Fruit fly (Drosophila melanogaster) whole organism, embryonic: ENCODE measurements around the gene CG6927.

ENCODE experiments used
- Ada2b ChIP-seq: fragments of 200-800 bp; sonication (Bioruptor generic); IDR thresholded peaks from 2 replicates; pipeline ENCODE4 v1.3.6; 2022; ENCODE audit warnings: missing biosample characterization, missing genetic modification characterization
- CG11456 ChIP-seq: fragments of 200-800 bp; sonication (Bioruptor generic); IDR thresholded peaks from 3 replicates; pipeline ENCODE4 v1.3.6; 2022; ENCODE audit warnings: missing biosample characterization, missing genetic modification characterization
- CG14014 ChIP-seq: fragments of 200-800 bp; sonication (Bioruptor generic); IDR thresholded peaks from 2 replicates; pipeline ENCODE4 v1.3.6; 2022; ENCODE audit warnings: missing biosample characterization, missing genetic modification characterization
- CG14965 ChIP-seq: fragments of 200-800 bp; sonication (Bioruptor generic); optimal IDR thresholded peaks from 2 replicates; lab custom pipeline; 2016; ENCODE audit warnings: missing biosample characterization, missing genetic modification characterization, borderline replicate concordance
- CG15073 ChIP-seq: fragments of 200-800 bp; sonication (Bioruptor generic); optimal IDR thresholded peaks from 2 replicates; lab custom pipeline; 2016; ENCODE audit warnings: missing biosample characterization, missing genetic modification characterization
- CG15514 ChIP-seq: fragments of 200-800 bp; sonication (Bioruptor generic); optimal IDR thresholded peaks from 3 replicates; lab custom pipeline; 2017; ENCODE audit warnings: missing biosample characterization, missing genetic modification characterization, mild to moderate bottlenecking, moderate library complexity, missing genetic modification reagents
- CG16779 ChIP-seq: fragments of 200-800 bp; sonication (Bioruptor generic); IDR thresholded peaks from 2 replicates; pipeline ENCODE4 v1.3.6; 2022; ENCODE audit warnings: missing biosample characterization, missing genetic modification characterization
- CG18476 ChIP-seq: fragments of 200-800 bp; sonication (Bioruptor generic); optimal IDR thresholded peaks from 2 replicates; lab custom pipeline; 2016; ENCODE audit warnings: missing biosample characterization, mild to moderate bottlenecking, missing genetic modification characterization
- CG2712 ChIP-seq: fragments of 200-800 bp; optimal IDR thresholded peaks from 3 replicates; lab custom pipeline; 2019; ENCODE audit warnings: missing biosample characterization, mild to moderate bottlenecking, missing genetic modification characterization, moderate library complexity
- CG31224 ChIP-seq: fragments of 200-800 bp; sonication (Bioruptor generic); IDR thresholded peaks from 2 replicates; pipeline ENCODE4 v1.3.6; 2022; ENCODE audit warnings: missing biosample characterization, missing genetic modification characterization
- CG32767 ChIP-seq: fragments of 200-800 bp; sonication (Bioruptor generic); IDR thresholded peaks from 2 replicates; pipeline ENCODE4 v1.3.6; 2022; ENCODE audit warnings: missing biosample characterization, missing genetic modification characterization
- CG33213 ChIP-seq: fragments of 200-800 bp; sonication (Bioruptor generic); optimal IDR thresholded peaks from 3 replicates; lab custom pipeline; 2016; ENCODE audit warnings: missing biosample characterization, missing genetic modification characterization
- CG33557 ChIP-seq: fragments of 200-800 bp; sonication (Bioruptor generic); optimal IDR thresholded peaks from 2 replicates; lab custom pipeline; 2019; ENCODE audit warnings: missing biosample characterization, mild to moderate bottlenecking, missing genetic modification characterization, moderate library complexity
- CG3726 ChIP-seq: fragments of 200-800 bp; sonication (Bioruptor generic); IDR thresholded peaks from 3 replicates; pipeline ENCODE4, ENCODE4 v1.3.6; 2022; ENCODE audit warnings: missing biosample characterization, missing genetic modification characterization
- CG3847 ChIP-seq: fragments of 200-800 bp; sonication (Bioruptor generic); IDR thresholded peaks from 2 replicates; pipeline ENCODE4 v1.3.6; 2022; ENCODE audit warnings: missing biosample characterization, missing genetic modification characterization
- CG4424 ChIP-seq: fragments of 200-800 bp; sonication (Bioruptor generic); optimal IDR thresholded peaks from 3 replicates; lab custom pipeline; 2016; ENCODE audit warnings: missing biosample characterization, missing genetic modification characterization
- CG4820 ChIP-seq: fragments of 200-800 bp; sonication (Bioruptor generic); optimal IDR thresholded peaks from 3 replicates; lab custom pipeline; 2016; ENCODE audit warnings: missing biosample characterization, missing genetic modification characterization
- CG5180 ChIP-seq: fragments of 200-800 bp; sonication (Bioruptor generic); optimal IDR thresholded peaks from 3 replicates; lab custom pipeline; 2017; ENCODE audit warnings: missing biosample characterization, missing genetic modification characterization, mild to moderate bottlenecking, moderate library complexity, missing genetic modification reagents
- CG6272 ChIP-seq: fragments of 200-800 bp; sonication (Bioruptor generic); IDR thresholded peaks from 2 replicates; pipeline ENCODE4 v1.3.6; 2022; ENCODE audit warnings: missing biosample characterization, missing genetic modification characterization
- CG6765 ChIP-seq: fragments of 200-800 bp; sonication (Bioruptor generic); optimal IDR thresholded peaks from 3 replicates; lab custom pipeline; 2017; ENCODE audit warnings: missing biosample characterization, mild to moderate bottlenecking, missing genetic modification characterization
- CG7556 ChIP-seq: fragments of 200-800 bp; sonication (Bioruptor generic); optimal IDR thresholded peaks from 2 replicates; lab custom pipeline; 2017; ENCODE audit warnings: missing biosample characterization, mild to moderate bottlenecking, missing genetic modification characterization
- CG8281 ChIP-seq: fragments of 200-800 bp; sonication (Bioruptor generic); optimal IDR thresholded peaks from 2 replicates; lab custom pipeline; 2018; ENCODE audit warnings: missing biosample characterization, mild to moderate bottlenecking, missing genetic modification characterization, moderate library complexity
- CG9215 ChIP-seq: fragments of 200-800 bp; sonication (Bioruptor generic); IDR thresholded peaks from 2 replicates; pipeline ENCODE4 v1.3.6; 2022; ENCODE audit warnings: missing biosample characterization, missing genetic modification characterization
- CG9817 ChIP-seq: fragments of 200-800 bp; sonication (Bioruptor generic); optimal IDR thresholded peaks from 2 replicates; lab custom pipeline; 2018; ENCODE audit warnings: missing biosample characterization, mild to moderate bottlenecking, missing genetic modification characterization, moderate library complexity
- CTCF ChIP-seq: fragments of 200-800 bp; sonication (Bioruptor generic); optimal IDR thresholded peaks from 2 replicates; lab custom pipeline; 2017; ENCODE audit warnings: missing biosample characterization, mild to moderate bottlenecking, missing genetic modification characterization, moderate library complexity
- Dll ChIP-seq: fragments of 200-800 bp; sonication (Bioruptor generic); IDR thresholded peaks from 4 replicates; pipeline ENCODE4 v1.3.6; 2022; ENCODE audit warnings: missing biosample characterization, missing genetic modification characterization; ENCODE audit not compliant: partially characterized antibody
- Drgx ChIP-seq: fragments of 200-800 bp; sonication (Bioruptor generic); IDR thresholded peaks from 2 replicates; pipeline ENCODE4 v1.3.6; 2022; ENCODE audit warnings: missing biosample characterization, missing genetic modification characterization
- HLH54F ChIP-seq: fragments of 200-800 bp; sonication (Bioruptor generic); optimal IDR thresholded peaks from 3 replicates; lab custom pipeline; 2016; ENCODE audit warnings: missing biosample characterization, missing genetic modification characterization
- Hr51 ChIP-seq, 2 experiments: fragments of 200-800 bp; sonication (Bioruptor generic); optimal IDR thresholded peaks; 2 replicates in 1 of 2; 3 replicates in 1 of 2; lab custom pipeline; 2016 to 2018; ENCODE audit warnings: missing biosample characterization in 2 of 2, missing genetic modification characterization in 2 of 2, mild to moderate bottlenecking in 1 of 2, moderate library complexity in 1 of 2
- Lim3 ChIP-seq: fragments of 200-800 bp; sonication (Bioruptor generic); IDR thresholded peaks from 2 replicates; pipeline ENCODE4 v1.3.6; 2022; ENCODE audit warnings: missing biosample characterization, missing genetic modification characterization
- MTF-1 ChIP-seq: fragments of 200-800 bp; sonication (Bioruptor generic); optimal IDR thresholded peaks from 2 replicates; lab custom pipeline; 2018; ENCODE audit warnings: missing biosample characterization, mild to moderate bottlenecking, missing genetic modification characterization, borderline replicate concordance
- Mad ChIP-seq: fragments of 200-800 bp; sonication (Bioruptor generic); optimal IDR thresholded peaks from 2 replicates; lab custom pipeline; 2016; ENCODE audit warnings: missing biosample characterization, missing genetic modification characterization
- PHDP ChIP-seq: fragments of 200-800 bp; sonication (Bioruptor generic); optimal IDR thresholded peaks from 3 replicates; lab custom pipeline; 2018; ENCODE audit warnings: missing biosample characterization, mild to moderate bottlenecking, missing genetic modification characterization, moderate library complexity
- Ptx1 ChIP-seq: fragments of 200-800 bp; sonication (Bioruptor generic); IDR thresholded peaks from 2 replicates; pipeline ENCODE4 v1.3.6; 2022; ENCODE audit warnings: missing biosample characterization, missing genetic modification characterization
- Ravus ChIP-seq: fragments of 200-800 bp; sonication (Bioruptor generic); IDR thresholded peaks from 2 replicates; pipeline ENCODE4 v1.3.6; 2022; ENCODE audit warnings: missing biosample characterization, missing genetic modification characterization
- bcd ChIP-seq: fragments of 200-800 bp; sonication (Bioruptor generic); optimal IDR thresholded peaks from 2 replicates; lab custom pipeline; 2017; ENCODE audit warnings: missing biosample characterization, mild to moderate bottlenecking, missing genetic modification characterization
- cas ChIP-seq: fragments of 200-800 bp; sonication (Bioruptor generic); IDR thresholded peaks from 2 replicates; pipeline ENCODE4 v1.3.6; 2022; ENCODE audit warnings: missing biosample characterization, missing genetic modification characterization
- dan ChIP-seq: fragments of 200-800 bp; sonication (Bioruptor generic); IDR thresholded peaks from 2 replicates; pipeline ENCODE4 v1.3.6; 2022; ENCODE audit warnings: missing biosample characterization, missing genetic modification characterization
- fd96Cb ChIP-seq: fragments of 200-800 bp; sonication (Bioruptor generic); optimal IDR thresholded peaks from 2 replicates; lab custom pipeline; 2018; ENCODE audit warnings: missing biosample characterization, mild to moderate bottlenecking, missing genetic modification characterization, moderate library complexity
- gce ChIP-seq: fragments of 200-800 bp; sonication (Bioruptor generic); IDR thresholded peaks from 3 replicates; pipeline ENCODE4 v1.3.6; 2022; ENCODE audit warnings: missing biosample characterization, missing genetic modification characterization
- jing ChIP-seq: fragments of 200-800 bp; sonication (Bioruptor generic); optimal IDR thresholded peaks from 2 replicates; lab custom pipeline; 2018; ENCODE audit warnings: missing biosample characterization, mild to moderate bottlenecking, missing genetic modification characterization
- lab ChIP-seq: fragments of 200-800 bp; sonication (Bioruptor generic); optimal IDR thresholded peaks from 3 replicates; lab custom pipeline; 2017; ENCODE audit warnings: missing biosample characterization, missing genetic modification characterization, mild to moderate bottlenecking, moderate library complexity, missing genetic modification reagents
- lov ChIP-seq, 2 experiments: fragments of 200-800 bp in 1 of 2; fragments of >200 bp in 1 of 2; sonication (Bioruptor generic) in 1 of 2; IDR thresholded peaks in 1 of 2; optimal IDR thresholded peaks in 1 of 2; 2 replicates in 1 of 2; 3 replicates in 1 of 2; pipeline versions ENCODE4 v1.3.6 to Lab custom; 2017 to 2022; ENCODE audit warnings: missing biosample characterization in 1 of 2, missing genetic modification characterization in 1 of 2
- mld ChIP-seq: fragments of 200-800 bp; sonication (Bioruptor generic); IDR thresholded peaks from 3 replicates; pipeline ENCODE4 v1.3.6; 2022; ENCODE audit warnings: missing biosample characterization, missing genetic modification characterization; ENCODE audit not compliant: partially characterized antibody
- onecut ChIP-seq: fragments of 200-800 bp; sonication (Bioruptor generic); IDR thresholded peaks from 2 replicates; pipeline ENCODE4 v1.3.6; 2022; ENCODE audit warnings: missing biosample characterization, missing genetic modification characterization
- ranshi ChIP-seq: fragments of 200-800 bp; sonication (Bioruptor generic); IDR thresholded peaks from 2 replicates; pipeline ENCODE4 v1.3.6; 2022; ENCODE audit warnings: missing biosample characterization, missing genetic modification characterization
- tap ChIP-seq: fragments of 200-800 bp; optimal IDR thresholded peaks from 3 replicates; lab custom pipeline; 2019; ENCODE audit warnings: missing biosample characterization, mild to moderate bottlenecking, missing genetic modification characterization, moderate library complexity
- tgo ChIP-seq: fragments of 200-800 bp; sonication (Bioruptor generic); IDR thresholded peaks from 3 replicates; pipeline ENCODE4 v1.3.6; 2022; ENCODE audit warnings: missing biosample characterization, missing genetic modification characterization
- trh ChIP-seq: fragments of 200-800 bp; sonication (Bioruptor generic); optimal IDR thresholded peaks from 2 replicates; lab custom pipeline; 2016; ENCODE audit warnings: missing biosample characterization, missing genetic modification characterization
- z ChIP-seq: fragments of 200-800 bp; sonication (Bioruptor generic); IDR thresholded peaks from 3 replicates; pipeline ENCODE4 v1.3.6; 2022; ENCODE audit warnings: missing biosample characterization, missing genetic modification characterization

The CG6927 gene

DNA sequence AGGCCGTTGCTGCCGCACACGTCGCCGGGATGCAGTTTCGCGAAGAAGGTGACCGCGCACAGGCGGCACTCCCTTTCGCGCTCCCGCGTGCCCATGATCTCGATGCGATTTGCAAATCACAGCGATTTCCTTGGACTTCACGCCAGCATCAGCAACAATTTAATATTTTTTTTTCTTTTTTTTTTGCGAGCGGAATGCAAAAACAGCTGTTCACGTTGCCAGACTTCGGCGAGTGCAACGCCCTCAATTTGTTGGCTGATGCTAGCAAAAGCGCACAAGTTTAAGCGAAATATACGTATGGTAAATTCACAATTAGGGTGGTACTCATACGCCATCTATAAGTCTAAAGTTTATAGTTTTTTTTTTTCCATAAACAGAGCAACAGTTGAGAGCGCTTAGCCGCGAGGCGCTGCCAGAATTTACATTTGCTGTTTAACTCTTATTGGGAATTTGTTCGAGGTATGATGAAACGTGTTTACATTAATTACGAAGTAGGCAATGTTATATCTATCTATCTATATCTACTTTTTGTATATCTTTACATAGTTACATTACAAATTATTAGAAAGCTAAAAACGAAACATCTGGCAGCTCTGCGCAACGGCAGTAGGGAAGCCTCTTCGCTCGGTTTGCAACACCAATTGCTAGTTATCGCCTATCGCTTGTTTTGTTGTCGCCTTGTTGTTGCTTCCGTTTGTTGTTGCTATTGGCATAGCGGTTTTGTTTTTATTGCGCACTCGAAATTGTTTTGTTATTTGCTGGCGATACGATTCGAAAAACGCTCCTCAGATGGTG, 11.7 kb downstream of the CG6927 start, which contains the start of the genes CG4041 and Hgsnat (continued):
- TF ChIP-seq cas (GFP tag; lab: Robert Waterston, UW) (no peak), Mad (GFP tag; lab: Kevin White, UChicago) (no peak), tgo (GFP tag; lab: Robert Waterston, UW) (no peak), CG33557 (no peak), fd96Cb (no peak), CG5180 (GFP tag; lab: Kevin White, UChicago) (no peak), CG14014 (GFP tag; lab: Robert Waterston, UW) (no peak), PHDP (tag; lab: Kevin White, UChicago) (peak; percentile 10), lov (optimal IDR thresholded peaks at IDR 0.05; lab: Kevin White, UChicago) (no peak), lov (GFP tag; IDR thresholded peaks at IDR 0.05; lab: Robert Waterston, UW) (no peak), CG11456 (GFP tag; lab: Robert Waterston, UW) (no peak), jing (GFP tag; lab: Kevin White, UChicago) (no peak), bcd (GFP tag; lab: Kevin White, UChicago) (no peak), CG33213 (GFP tag; lab: Kevin White, UChicago) (no peak), CG2712 (tag; lab: Kevin White, UChicago) (peak; percentile 24), HLH54F (GFP tag; lab: Kevin White, UChicago) (peak; percentile 32), CG32767 (GFP tag; lab: Robert Waterston, UW) (no peak), CG3726 (GFP tag; lab: Robert Waterston, UW) (no peak), tap (tag; lab: Kevin White, UChicago) (no peak), onecut (GFP tag; lab: Robert Waterston, UW) (no peak), Lim3 (GFP tag; lab: Robert Waterston, UW) (no peak), CG18476 (GFP tag; lab: Kevin White, UChicago) (no peak), CG31224 (GFP tag; lab: Robert Waterston, UW) (no peak), CG14965 (GFP tag; lab: Kevin White, UChicago) (no peak), CG4424 (GFP tag; lab: Kevin White, UChicago) (peak; percentile 4), CG3847 (GFP tag; lab: Robert Waterston, UW) (no peak), Dll (no peak), CG4820 (GFP tag; lab: Kevin White, UChicago) (peak; percentile 3), CG15073 (GFP tag; lab: Kevin White, UChicago) (no peak), MTF-1 (no peak), CG15514 (GFP tag; lab: Kevin White, UChicago) (peak; percentile 4), Ravus (GFP tag; lab: Robert Waterston, UW) (no peak), Drgx (GFP tag; lab: Robert Waterston, UW) (no peak), Ptx1 (GFP tag; lab: Robert Waterston, UW) (no peak), gce (GFP tag; lab: Robert Waterston, UW) (no peak), Hr51 (GFP tag; optimal IDR thresholded peaks at IDR 0.05; lab: Kevin White, UChicago) (peak in 1 of 2 experiments; percentile 6), mld (GFP tag; lab: Robert Waterston, UW) (no peak), lab (GFP tag; lab: Kevin White, UChicago) (peak; percentile 26), Ada2b (GFP tag; lab: Robert Waterston, UW) (no peak), CG6765 (GFP tag; lab: Kevin White, UChicago) (no peak), z (GFP tag; lab: Robert Waterston, UW) (no peak), CG8281 (tag; lab: Kevin White, UChicago) (no peak), ranshi (GFP tag; lab: Robert Waterston, UW) (no peak), CG9215 (GFP tag; lab: Robert Waterston, UW) (no peak), CG16779 (GFP tag; lab: Robert Waterston, UW) (no peak), CG7556 (GFP tag; lab: Kevin White, UChicago) (peak; percentile 16), dan (GFP tag; lab: Robert Waterston, UW) (no peak), CG9817 (tag; lab: Kevin White, UChicago) (no peak), CTCF (GFP tag; lab: Kevin White, UChicago) (peak; percentile 87), CG6272 (no peak), trh (GFP tag; lab: Kevin White, UChicago) (no peak)
